Fruit fly (Drosophila melanogaster) whole organism, wandering third instar larva: ENCODE results near the gene CG33267.
A peak's percentile ranks its signal among the peaks of the same experiment; 100 is the strongest.

Source experiments
- Abd-B ChIP-seq: fragments of >200 bp; optimal IDR thresholded peaks from 2 replicates; lab custom pipeline; 2017; ENCODE audit warnings: missing biosample characterization, missing genetic modification characterization
- CG9705 ChIP-seq: fragments of 200-800 bp; sonication (Bioruptor generic); optimal IDR thresholded peaks from 2 replicates; lab custom pipeline; 2018; ENCODE audit warnings: missing biosample characterization, mild to moderate bottlenecking, missing genetic modification characterization
- Dfd ChIP-seq: fragments of >200 bp; optimal IDR thresholded peaks from 2 replicates; lab custom pipeline; 2017; ENCODE audit warnings: missing biosample characterization, missing genetic modification characterization
- Dif ChIP-seq: fragments of 200-275, 200-300 bp; sonication (Bioruptor generic); optimal IDR thresholded peaks from 2 replicates; lab custom pipeline; 2018; ENCODE audit warnings: missing biosample characterization, missing genetic modification characterization; ENCODE audit not compliant: partially characterized antibody
- HLH106 ChIP-seq: fragments of 200-800 bp; optimal IDR thresholded peaks from 3 replicates; lab custom pipeline; 2019; ENCODE audit warnings: missing biosample characterization, mild to moderate bottlenecking, missing genetic modification characterization, moderate library complexity
- Hr78 ChIP-seq: fragments of >200 bp; optimal IDR thresholded peaks from 2 replicates; lab custom pipeline; 2017; ENCODE audit warnings: missing biosample characterization, missing genetic modification characterization
- Hr83 ChIP-seq: fragments of 200-300 bp; sonication (Bioruptor generic); optimal IDR thresholded peaks from 2 replicates; lab custom pipeline; 2016; ENCODE audit warnings: missing biosample characterization, mild to moderate bottlenecking, missing genetic modification characterization, moderate library complexity; ENCODE audit not compliant: poor library complexity, severe bottlenecking
- Jra ChIP-seq: sonication (Bioruptor generic); optimal IDR thresholded peaks from 2 replicates; lab custom pipeline; 2016; ENCODE audit warnings: missing biosample characterization, missing genetic modification characterization
- Mio ChIP-seq: sonication (Bioruptor generic); optimal IDR thresholded peaks from 2 replicates; lab custom pipeline; 2016; ENCODE audit warnings: missing biosample characterization, missing genetic modification characterization
- Myc ChIP-seq: fragments of >200 bp; optimal IDR thresholded peaks from 2 replicates; lab custom pipeline; 2017
- Rel ChIP-seq, 2 experiments: fragments of 200-800 bp; sonication (Bioruptor generic) in 1 of 2; optimal IDR thresholded peaks; 2 replicates in 1 of 2; 3 replicates in 1 of 2; lab custom pipeline; 2016 to 2019; ENCODE audit warnings: mild to moderate bottlenecking in 2 of 2, missing biosample characterization in 2 of 2, missing genetic modification characterization in 2 of 2, moderate library complexity in 1 of 2
- Sp1 ChIP-seq: fragments of 200-800 bp; sonication (Bioruptor generic); optimal IDR thresholded peaks from 3 replicates; lab custom pipeline; 2019; ENCODE audit warnings: missing biosample characterization, mild to moderate bottlenecking, missing genetic modification characterization, moderate library complexity
- Vsx2 ChIP-seq: fragments of 200-300, 225-300 bp; sonication (Bioruptor generic); optimal IDR thresholded peaks from 2 replicates; lab custom pipeline; 2018; ENCODE audit warnings: missing biosample characterization, missing genetic modification characterization; ENCODE audit not compliant: partially characterized antibody
- brk ChIP-seq: fragments of 200-800 bp; sonication (Bioruptor generic); optimal IDR thresholded peaks from 2 replicates; lab custom pipeline; 2016; ENCODE audit warnings: missing biosample characterization, mild to moderate bottlenecking, missing genetic modification characterization
- dl ChIP-seq, 2 experiments: fragments of 175-275, 200-275 bp in 1 of 2; fragments of 200-275 bp in 1 of 2; sonication (Bioruptor generic); optimal IDR thresholded peaks; lab custom pipeline; 2018; ENCODE audit warnings: mild to moderate bottlenecking in 2 of 2, missing biosample characterization in 2 of 2, missing genetic modification characterization in 2 of 2, moderate library complexity in 2 of 2; ENCODE audit not compliant: partially characterized antibody in 2 of 2, insufficient read depth in 1 of 2
- dsf ChIP-seq: sonication (Bioruptor generic); optimal IDR thresholded peaks from 2 replicates; lab custom pipeline; 2016; ENCODE audit warnings: missing biosample characterization, missing genetic modification characterization, borderline replicate concordance
- foxo ChIP-seq, 2 experiments: fragments of 200-800 bp; sonication (Bioruptor generic); optimal IDR thresholded peaks; 2 replicates in 1 of 2; 3 replicates in 1 of 2; lab custom pipeline; 2016 to 2017; ENCODE audit warnings: missing biosample characterization in 2 of 2, missing genetic modification characterization in 2 of 2
- fru ChIP-seq: fragments of 200-800 bp; sonication (Bioruptor generic); optimal IDR thresholded peaks from 3 replicates; lab custom pipeline; 2016; ENCODE audit warnings: missing biosample characterization, mild to moderate bottlenecking, missing genetic modification characterization
- h ChIP-seq: fragments of 200-800 bp; sonication (Bioruptor generic); optimal IDR thresholded peaks from 3 replicates; lab custom pipeline; 2016; ENCODE audit warnings: missing biosample characterization, mild to moderate bottlenecking, missing genetic modification characterization
- jim ChIP-seq: fragments of 175-275, 200-325 bp; sonication (Bioruptor generic); optimal IDR thresholded peaks from 2 replicates; lab custom pipeline; 2016; ENCODE audit warnings: missing biosample characterization, mild to moderate bottlenecking, missing genetic modification characterization
- lola ChIP-seq: fragments of >200 bp; optimal IDR thresholded peaks from 2 replicates; lab custom pipeline; 2017; ENCODE audit warnings: missing biosample characterization, missing genetic modification characterization
- pan ChIP-seq: fragments of >200 bp; optimal IDR thresholded peaks from 2 replicates; lab custom pipeline; 2017
- psq ChIP-seq: fragments of 200-800 bp; sonication (Bioruptor generic); optimal IDR thresholded peaks from 3 replicates; lab custom pipeline; 2017; ENCODE audit warnings: missing biosample characterization, mild to moderate bottlenecking, missing genetic modification characterization, moderate library complexity
- sage ChIP-seq: fragments of 200-800 bp; sonication (Bioruptor generic); optimal IDR thresholded peaks from 2 replicates; lab custom pipeline; 2016; ENCODE audit warnings: missing biosample characterization, mild to moderate bottlenecking, missing genetic modification characterization
- sv ChIP-seq: fragments of 200-800 bp; sonication (Bioruptor generic); optimal IDR thresholded peaks from 3 replicates; lab custom pipeline; 2016; ENCODE audit warnings: missing biosample characterization, missing genetic modification characterization
- tai ChIP-seq: sonication (Bioruptor generic); optimal IDR thresholded peaks from 2 replicates; lab custom pipeline; 2016; ENCODE audit warnings: missing biosample characterization, missing genetic modification characterization
- usp ChIP-seq: fragments of >200 bp; optimal IDR thresholded peaks from 2 replicates; lab custom pipeline; 2017; ENCODE audit warnings: missing biosample characterization, missing genetic modification characterization
- woc ChIP-seq: sonication (Bioruptor generic); optimal IDR thresholded peaks from 2 replicates; lab custom pipeline; 2016; ENCODE audit warnings: missing biosample characterization, mild to moderate bottlenecking, missing genetic modification characterization

CG33267 gene

dm6 chr3L:11578847-11579246, 14.6 kb downstream of the CG33267 start:
- TF ChIP-seq Myc (lab: Kevin White, UChicago) (peak; percentile 7), Mio (GFP tag; lab: Kevin White, UChicago) (no peak)

dm6 chr3L:11579919-11580318, 15.6 kb downstream of the CG33267 start, which contains the start of gene CG43390:
Gene CG43390, minus strand, starts transcription at chr3L:11579950.
- TF ChIP-seq brk (no peak), dsf (no peak), Sp1 (GFP tag; lab: Kevin White, UChicago) (no peak), pan (lab: Kevin White, UChicago) (no peak), Jra (no peak), HLH106 (tag; lab: Kevin White, UChicago) (no peak)
- TF ChIP-seq, all 38 proteins: peak for 0

DNA sequence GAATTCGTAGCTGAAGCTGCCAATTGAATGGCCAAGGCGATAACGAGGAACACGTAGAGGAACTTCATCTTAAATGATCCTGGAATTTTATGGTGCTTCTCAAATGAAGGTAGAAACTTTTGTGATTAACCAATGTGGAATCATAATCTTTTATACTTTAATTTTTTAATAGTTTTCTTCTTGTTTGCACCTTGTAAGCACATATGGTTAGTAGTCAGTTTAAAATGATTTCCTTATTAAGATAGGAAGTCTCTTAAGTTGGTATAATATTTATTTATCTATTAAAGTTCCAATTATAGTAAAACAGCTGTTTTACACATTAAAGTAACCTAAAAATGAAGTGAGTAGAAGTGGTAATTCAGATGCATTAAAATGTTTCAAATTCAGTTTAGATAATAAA, 16.6 kb downstream of the CG33267 start, which contains the start of gene CG43391:
Gene CG43391, minus strand, starts transcription at position 101 of the 400 bp plus-strand sequence.
- TF ChIP-seq Dif (no peak), Hr83 (GFP tag; lab: Kevin White, UChicago) (no peak), Rel (GFP tag; optimal IDR thresholded peaks at IDR 0.05; lab: Kevin White, UChicago) (no peak), Rel (tag; optimal IDR thresholded peaks at IDR 0.05; lab: Kevin White, UChicago) (no peak), fru (GFP tag; lab: Kevin White, UChicago) (no peak), jim (GFP tag; lab: Kevin White, UChicago) (no peak), Dfd (no peak), Hr78 (GFP tag; lab: Kevin White, UChicago) (no peak), Mio (GFP tag; lab: Kevin White, UChicago) (no peak), Myc (lab: Kevin White, UChicago) (no peak), psq (no peak), dl (GFP tag; optimal IDR thresholded peaks at IDR 0.05; lab: Kevin White, UChicago; ENCODE audit: insufficient read depth in 1 of 2, partially characterized antibody in 2 of 2) (no peak), sv (GFP tag; lab: Kevin White, UChicago) (no peak), Vsx2 (no peak)
- TF ChIP-seq, all 38 proteins: peak for 0

DNA sequence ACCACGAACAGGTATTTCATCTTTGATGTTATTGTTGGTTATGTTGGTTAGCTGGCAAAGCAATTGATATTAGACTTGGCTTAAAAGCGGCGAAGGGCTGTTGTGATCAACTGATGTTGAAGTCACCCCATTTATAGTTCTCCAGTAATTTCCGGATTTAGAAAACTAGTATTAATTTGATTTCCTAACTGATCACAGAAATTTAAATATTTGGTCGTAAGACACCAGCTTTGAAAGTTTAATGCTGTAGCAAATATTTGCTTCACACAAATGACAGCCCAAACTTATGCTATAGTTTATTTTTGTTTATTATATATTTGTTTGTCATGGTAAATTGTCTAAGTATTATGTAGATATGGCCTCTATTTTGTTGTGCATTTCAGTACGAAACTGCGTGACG, 17.8 kb downstream of the CG33267 start, which contains the start of gene CG33269:
Gene CG33269, minus strand, starts transcription at position 101 of the 400 bp plus-strand sequence.
- no peak for TF ChIP-seq foxo (GFP tag; optimal IDR thresholded peaks at IDR 0.05; lab: Kevin White, UChicago)
- no peak for TF ChIP-seq h (GFP tag; lab: Kevin White, UChicago)
- TF ChIP-seq sage (GFP tag; lab: Kevin White, UChicago): no peak
- no peak for TF ChIP-seq Jra
- TF ChIP-seq dl (GFP tag; optimal IDR thresholded peaks at IDR 0.05; lab: Kevin White, UChicago; ENCODE audit: insufficient read depth in 1 of 2, partially characterized antibody in 2 of 2): no peak
- no peak for TF ChIP-seq Abd-B
- TF ChIP-seq, all 38 proteins: peak for 0

- TF ChIP-seq Myc (lab: Kevin White, UChicago): no peak
- no peak for TF ChIP-seq Abd-B
- no peak for TF ChIP-seq Sp1 (GFP tag; lab: Kevin White, UChicago)
- no peak for TF ChIP-seq brk
- no peak for TF ChIP-seq usp (GFP tag; lab: Kevin White, UChicago)
- TF ChIP-seq fru (GFP tag; lab: Kevin White, UChicago): no peak
- TF ChIP-seq Mio (GFP tag; lab: Kevin White, UChicago): no peak
- no peak for TF ChIP-seq Dif
- no peak for TF ChIP-seq lola (GFP tag; lab: Kevin White, UChicago)
- no peak for TF ChIP-seq CG9705 (GFP tag; lab: Kevin White, UChicago)
- no peak for TF ChIP-seq woc (GFP tag; lab: Kevin White, UChicago)
- no peak for TF ChIP-seq Dfd
- no peak for TF ChIP-seq tai (GFP tag; lab: Kevin White, UChicago)
- TF ChIP-seq, all 38 proteins: peak for 0
Observed at dm6 chr3L:11583964-11584363, 19.7 kb downstream of the CG33267 start, which contains the start of gene CG32086. Gene CG32086, minus strand, starts transcription at chr3L:11584064.

- TF ChIP-seq Hr83 (GFP tag; lab: Kevin White, UChicago): peak; percentile 13
- peak; percentile 38 for TF ChIP-seq h (GFP tag; lab: Kevin White, UChicago)
- no peak for TF ChIP-seq dl (GFP tag; optimal IDR thresholded peaks at IDR 0.05; lab: Kevin White, UChicago; ENCODE audit: insufficient read depth in 1 of 2, partially characterized antibody in 2 of 2)
- no peak for TF ChIP-seq sage (GFP tag; lab: Kevin White, UChicago)
- no peak for TF ChIP-seq Hr78 (GFP tag; lab: Kevin White, UChicago)
Observed at dm6 chr3L:11586794-11587462, 22.6 kb downstream of the CG33267 start.
